Worm (Caenorhabditis elegans) whole organism, L1 larva: ENCODE measurements around the gene xpo-1.

Source experiments
- C04F5.9 ChIP-seq: sonication (generic microtip); optimal IDR thresholded peaks from 2 replicates; lab custom pipeline; 2016; ENCODE audit warnings: missing genetic modification characterization, missing compliant biosample characterization
- C16A3.4 ChIP-seq: fragments of 150-350 bp; optimal IDR thresholded peaks from 2 replicates; lab custom pipeline; 2014; ENCODE audit warnings: missing biosample characterization, missing genetic modification characterization
- F16B12.6 ChIP-seq: fragments of 150-350 bp; optimal IDR thresholded peaks from 2 replicates; lab custom pipeline; 2014; ENCODE audit warnings: missing biosample characterization, missing genetic modification characterization
- Y116A8C.19 ChIP-seq: sonication (generic microtip); optimal IDR thresholded peaks from 2 replicates; lab custom pipeline; 2016; ENCODE audit warnings: missing compliant biosample characterization, missing genetic modification characterization, borderline replicate concordance
- aha-1 ChIP-seq: fragments of 150-350 bp; optimal IDR thresholded peaks from 2 replicates; lab custom pipeline; 2014; ENCODE audit warnings: missing biosample characterization, missing genetic modification characterization
- alr-1 ChIP-seq: fragments of 200-800 bp; sonication (Bioruptor generic); optimal IDR thresholded peaks from 2 replicates; lab custom pipeline; 2018; ENCODE audit warnings: borderline replicate concordance, mild to moderate bottlenecking, missing genetic modification characterization, missing compliant biosample characterization
- aly-2 ChIP-seq: fragments of 150-350 bp; optimal IDR thresholded peaks from 2 replicates; lab custom pipeline; 2014; ENCODE audit warnings: missing biosample characterization, missing genetic modification characterization
- ama-1 ChIP-seq: fragments of 150-350 bp; optimal IDR thresholded peaks from 2 replicates; lab custom pipeline; 2014
- blmp-1 ChIP-seq: fragments of 150-350 bp; optimal IDR thresholded peaks from 2 replicates; lab custom pipeline; 2014; ENCODE audit warnings: missing biosample characterization, missing genetic modification characterization
- ceh-63 ChIP-seq: fragments of 200-800 bp; sonication (Bioruptor generic); optimal IDR thresholded peaks from 2 replicates; lab custom pipeline; 2018; ENCODE audit warnings: mild to moderate bottlenecking, missing genetic modification characterization, missing compliant biosample characterization
- ceh-88 ChIP-seq: fragments of 200-800 bp; sonication (Bioruptor generic); IDR thresholded peaks from 2 replicates; pipeline ENCODE4 v1.3.6; 2022; ENCODE audit warnings: missing genetic modification characterization, missing compliant biosample characterization
- ces-1 ChIP-seq: fragments of 150-350 bp; optimal IDR thresholded peaks from 2 replicates; lab custom pipeline; 2014; ENCODE audit warnings: missing biosample characterization, missing genetic modification reagents, missing genetic modification characterization
- dpl-1 ChIP-seq, 3 experiments: fragments of 150-350 bp in 2 of 3; sonication (generic microtip) in 1 of 3; optimal IDR thresholded peaks; 2 replicates each; lab custom pipeline; 2014 to 2017; ENCODE audit warnings: missing biosample characterization in 3 of 3, missing genetic modification characterization in 3 of 3, missing genetic modification reagents in 3 of 3
- efl-3 ChIP-seq: fragments of 200-800 bp; sonication (Bioruptor generic); optimal IDR thresholded peaks from 2 replicates; lab custom pipeline; 2018; ENCODE audit warnings: mild to moderate bottlenecking, missing genetic modification characterization, missing compliant biosample characterization
- egl-13 ChIP-seq: sonication (generic microtip); optimal IDR thresholded peaks from 2 replicates; lab custom pipeline; 2016; ENCODE audit warnings: missing genotype, missing genetic modification reagents, missing genetic modification characterization, missing compliant biosample characterization
- ets-5 ChIP-seq: fragments of 200-800 bp; sonication (Bioruptor generic); IDR thresholded peaks from 2 replicates; pipeline ENCODE4 v1.3.6; 2022; ENCODE audit warnings: missing genetic modification characterization, missing compliant biosample characterization
- fkh-4 ChIP-seq: sonication (generic microtip); optimal IDR thresholded peaks from 2 replicates; lab custom pipeline; 2016; ENCODE audit warnings: missing compliant biosample characterization, missing genetic modification characterization, borderline replicate concordance
- grh-1 ChIP-seq: fragments of 200-800 bp; sonication (Bioruptor generic); IDR thresholded peaks from 2 replicates; pipeline ENCODE4 v1.3.6; 2022; ENCODE audit warnings: missing genetic modification reagents, missing genetic modification characterization, missing compliant biosample characterization
- hlh-17 ChIP-seq: fragments of 200-800 bp; sonication (Bioruptor generic); optimal IDR thresholded peaks from 2 replicates; lab custom pipeline; 2018; ENCODE audit warnings: missing genetic modification characterization, mild to moderate bottlenecking, missing compliant biosample characterization, moderate library complexity, borderline replicate concordance
- hpl-2 ChIP-seq: fragments of 150-350 bp; optimal IDR thresholded peaks from 2 replicates; lab custom pipeline; 2014; ENCODE audit warnings: missing biosample characterization, missing genetic modification reagents, missing genetic modification characterization
- isw-1 ChIP-seq: fragments of 200-800 bp; sonication (Bioruptor generic); IDR thresholded peaks from 2 replicates; pipeline ENCODE4 v1.3.6; 2022; ENCODE audit warnings: missing genetic modification characterization, missing compliant biosample characterization
- jun-1 ChIP-seq: fragments of 150-350 bp; optimal IDR thresholded peaks from 2 replicates; lab custom pipeline; 2014; ENCODE audit warnings: missing biosample characterization, missing genetic modification reagents, missing genetic modification characterization
- lin-13 ChIP-seq: fragments of 150-350 bp; optimal IDR thresholded peaks from 2 replicates; lab custom pipeline; 2014; ENCODE audit warnings: missing biosample characterization, missing genetic modification reagents, missing genetic modification characterization
- lin-14 ChIP-seq: fragments of 200-800 bp; sonication (Bioruptor generic); optimal IDR thresholded peaks from 2 replicates; lab custom pipeline; 2018; ENCODE audit warnings: mild to moderate bottlenecking, missing genetic modification characterization, moderate library complexity, missing compliant biosample characterization
- lin-35 ChIP-seq, 2 experiments: fragments of 150-350 bp; optimal IDR thresholded peaks; 2 replicates each; lab custom pipeline; 2014; ENCODE audit warnings: missing biosample characterization in 2 of 2, missing genetic modification characterization in 2 of 2, missing genetic modification reagents in 2 of 2
- lin-39 ChIP-seq: fragments of 150-350 bp; optimal IDR thresholded peaks from 2 replicates; lab custom pipeline; 2014; ENCODE audit warnings: missing biosample characterization, missing genetic modification reagents, missing genetic modification characterization
- lir-3 ChIP-seq: sonication (generic microtip); optimal IDR thresholded peaks from 2 replicates; lab custom pipeline; 2016; ENCODE audit warnings: mild to moderate bottlenecking, missing genetic modification characterization, moderate library complexity, missing compliant biosample characterization; ENCODE audit not compliant: poor library complexity
- lsy-2 ChIP-seq, 2 experiments: fragments of 150-350 bp; optimal IDR thresholded peaks; 2 replicates each; lab custom pipeline; 2014; ENCODE audit warnings: missing biosample characterization in 2 of 2, missing genetic modification characterization in 2 of 2
- mab-9 ChIP-seq: fragments of 200-800 bp; sonication (Bioruptor generic); IDR thresholded peaks from 2 replicates; pipeline ENCODE4 v1.3.6; 2022; ENCODE audit warnings: missing genetic modification reagents, missing genetic modification characterization, missing compliant biosample characterization
- mdl-1 ChIP-seq, 2 experiments: fragments of 150-350 bp; optimal IDR thresholded peaks; 2 replicates each; lab custom pipeline; 2014 to 2017; ENCODE audit warnings: missing biosample characterization in 2 of 2, missing genetic modification characterization in 2 of 2, inconsistent platforms in 1 of 2
- mef-2 ChIP-seq: fragments of 150-350 bp; optimal IDR thresholded peaks from 2 replicates; lab custom pipeline; 2014; ENCODE audit warnings: missing biosample characterization, missing genetic modification characterization
- mep-1 ChIP-seq: fragments of 150-350 bp; optimal IDR thresholded peaks from 2 replicates; lab custom pipeline; 2014; ENCODE audit warnings: missing biosample characterization, missing genetic modification characterization
- nhr-11 ChIP-seq: fragments of 150-350 bp; optimal IDR thresholded peaks from 2 replicates; lab custom pipeline; 2014; ENCODE audit warnings: missing biosample characterization, missing genetic modification characterization
- nhr-12 ChIP-seq: sonication (generic microtip); optimal IDR thresholded peaks from 2 replicates; lab custom pipeline; 2017; ENCODE audit warnings: missing biosample characterization, missing genetic modification characterization
- nhr-19 ChIP-seq: fragments of 200-800 bp; sonication (Bioruptor generic); conservative IDR thresholded peaks from 2 replicates; pipeline ENCODE4 v1.3.6; 2022; ENCODE audit warnings: missing genetic modification characterization, missing compliant biosample characterization
- nhr-20 ChIP-seq: sonication (generic microtip); optimal IDR thresholded peaks from 2 replicates; lab custom pipeline; 2016; ENCODE audit warnings: mild to moderate bottlenecking, missing genetic modification characterization, missing compliant biosample characterization
- nhr-237 ChIP-seq: fragments of 150-350 bp; optimal IDR thresholded peaks from 2 replicates; lab custom pipeline; 2014; ENCODE audit warnings: missing biosample characterization, missing genetic modification characterization
- nhr-71 ChIP-seq: sonication (generic microtip); optimal IDR thresholded peaks from 2 replicates; lab custom pipeline; 2016; ENCODE audit warnings: mild to moderate bottlenecking, missing genetic modification characterization, moderate library complexity, missing compliant biosample characterization
- nhr-77 ChIP-seq: fragments of 150-350 bp; optimal IDR thresholded peaks from 2 replicates; lab custom pipeline; 2014; ENCODE audit warnings: missing biosample characterization, missing genetic modification characterization
- nhr-85 ChIP-seq: sonication (generic microtip); peaks from one replicate; lab custom pipeline; 2016; ENCODE audit warnings: missing genetic modification characterization, inconsistent platforms, missing compliant biosample characterization
- nhr-90 ChIP-seq: sonication (generic microtip); optimal IDR thresholded peaks from 2 replicates; lab custom pipeline; 2016; ENCODE audit warnings: mild to moderate bottlenecking, missing genetic modification characterization, missing compliant biosample characterization; ENCODE audit not compliant: poor library complexity
- pqm-1 ChIP-seq: sonication (generic microtip); optimal IDR thresholded peaks from 3 replicates; lab custom pipeline; 2017; ENCODE audit warnings: missing biosample characterization, missing genetic modification characterization
- rnt-1 ChIP-seq: sonication (generic microtip); optimal IDR thresholded peaks from 2 replicates; lab custom pipeline; 2016; ENCODE audit warnings: mild to moderate bottlenecking, missing genetic modification characterization, moderate library complexity, missing compliant biosample characterization
- snpc-4 ChIP-seq: fragments of 150-350 bp; optimal IDR thresholded peaks from 2 replicates; lab custom pipeline; 2014; ENCODE audit warnings: missing biosample characterization, missing genetic modification characterization
- snu-23 ChIP-seq: sonication (generic microtip); optimal IDR thresholded peaks from 2 replicates; lab custom pipeline; 2016; ENCODE audit warnings: missing genetic modification characterization, missing compliant biosample characterization
- sptf-1 ChIP-seq: fragments of 150-350 bp; optimal IDR thresholded peaks from 2 replicates; lab custom pipeline; 2014; ENCODE audit warnings: missing biosample characterization, missing genetic modification characterization
- swsn-7 ChIP-seq: sonication (generic microtip); optimal IDR thresholded peaks from 2 replicates; lab custom pipeline; 2016; ENCODE audit warnings: missing genetic modification characterization, missing compliant biosample characterization
- tbx-2 ChIP-seq: sonication (generic microtip); optimal IDR thresholded peaks from 2 replicates; lab custom pipeline; 2016; ENCODE audit warnings: missing genetic modification characterization, missing compliant biosample characterization
- unc-30 ChIP-seq: sonication (generic microtip); optimal IDR thresholded peaks from 2 replicates; lab custom pipeline; 2017; ENCODE audit warnings: missing biosample characterization, missing genetic modification characterization
- unc-86 ChIP-seq: sonication (generic microtip); optimal IDR thresholded peaks from 2 replicates; lab custom pipeline; 2016; ENCODE audit warnings: missing genetic modification characterization, missing compliant biosample characterization
- unc-98 ChIP-seq: fragments of 200-800 bp; sonication (Bioruptor generic); IDR thresholded peaks from 2 replicates; pipeline ENCODE4 v1.3.6; 2022; ENCODE audit warnings: missing genetic modification characterization, missing compliant biosample characterization
- vab-15 ChIP-seq: sonication (generic microtip); optimal IDR thresholded peaks from 2 replicates; lab custom pipeline; 2017; ENCODE audit warnings: missing genotype, mild to moderate bottlenecking, missing genetic modification characterization, missing compliant biosample characterization
- zag-1 ChIP-seq: fragments of 150-350 bp; optimal IDR thresholded peaks from 2 replicates; lab custom pipeline; 2014; ENCODE audit warnings: missing biosample characterization, missing genetic modification characterization
- ztf-11 ChIP-seq, 2 experiments: sonication (generic microtip); optimal IDR thresholded peaks; 2 replicates each; lab custom pipeline; 2016 to 2017; ENCODE audit warnings: missing genetic modification characterization in 2 of 2, missing biosample characterization in 1 of 2, missing compliant biosample characterization in 1 of 2

Gene xpo-1

DNA sequence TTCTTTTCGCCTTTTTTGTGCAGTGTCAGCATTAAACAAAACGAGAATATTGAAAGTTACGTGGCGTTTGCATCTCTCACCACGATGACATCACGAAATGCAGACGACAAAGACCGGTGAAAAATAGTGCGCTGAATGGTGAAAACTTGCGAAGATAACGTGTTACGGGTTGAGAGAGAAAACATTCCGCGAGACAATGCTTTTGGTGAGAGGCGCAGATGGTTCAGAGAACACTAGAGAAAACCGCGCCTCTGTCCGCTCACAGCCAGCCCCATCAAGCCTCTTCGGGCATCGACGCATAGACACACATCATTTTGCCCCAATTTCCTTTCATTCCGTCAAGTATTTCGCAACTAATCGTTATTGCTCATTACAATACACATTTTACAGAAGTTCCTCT lies 49.7 kb downstream of the xpo-1 start, which contains the start of the genes C37C3.9 and C37C3.18 (continued):
- TF ChIP-seq isw-1 (GFP tag; lab: Robert Waterston, UW) (peak; percentile 77), C16A3.4 (peak; percentile 82), lin-14 (GFP tag; lab: Kevin White, UChicago) (peak; percentile 92), nhr-237 (peak; percentile 61), snpc-4 (tag; lab: Kevin White, UChicago) (peak; percentile 60), ceh-88 (GFP tag; lab: Robert Waterston, UW) (peak; percentile 29; the same call in 1 of the 2 replicates), ceh-63 (GFP tag; lab: Kevin White, UChicago) (no peak), nhr-90 (tag; lab: Kevin White, UChicago) (peak; percentile 48), egl-13 (tag; lab: Kevin White, UChicago) (peak; percentile 5), nhr-85 (peak; percentile 89), nhr-20 (peak; percentile 80), tbx-2 (peak; percentile 78), F16B12.6 (tag; lab: Kevin White, UChicago) (peak; percentile 32), ets-5 (GFP tag; lab: Robert Waterston, UW) (no peak), nhr-19 (GFP tag; lab: Robert Waterston, UW) (peak; percentile 75), aly-2 (peak; percentile 38), mef-2 (no peak), grh-1 (GFP tag; lab: Robert Waterston, UW) (no peak), unc-86 (peak; percentile 77), ces-1 (no peak), blmp-1 (tag; lab: Kevin White, UChicago) (peak; percentile 77), vab-15 (tag; lab: Kevin White, UChicago) (no peak), efl-3 (GFP tag; lab: Kevin White, UChicago) (no peak), aha-1 (no peak), nhr-11 (peak; percentile 51), mep-1 (tag; lab: Kevin White, UChicago) (peak; percentile 78), mdl-1 (tag; optimal IDR thresholded peaks at IDR 0.05; lab: Kevin White, UChicago) (peak in 1 of 2 experiments; percentile 84), hpl-2 (GFP tag; lab: Kevin White, UChicago) (peak; percentile 84), lsy-2 (tag; optimal IDR thresholded peaks at IDR 0.05; lab: Kevin White, UChicago) (peak; percentile 72 to 88), ama-1 (lab: Kevin White, UChicago) (no peak), nhr-71 (tag; lab: Kevin White, UChicago) (peak; percentile 90), alr-1 (tag; lab: Kevin White, UChicago) (no peak), mab-9 (GFP tag; lab: Robert Waterston, UW) (peak; percentile 27; the same call in 1 of the 2 replicates), dpl-1 (GFP tag; optimal IDR thresholded peaks at IDR 0.05; lab: Kevin White, UChicago) (peak; percentile 52 to 60 (median 52)), lin-13 (GFP tag; lab: Kevin White, UChicago) (peak; percentile 76), rnt-1 (tag; lab: Kevin White, UChicago) (peak; percentile 81), unc-98 (GFP tag; lab: Robert Waterston, UW) (no peak), zag-1 (peak; percentile 39), pqm-1 (no peak), lin-39 (no peak), swsn-7 (peak; percentile 81), hlh-17 (GFP tag; lab: Kevin White, UChicago) (no peak), snu-23 (GFP tag; lab: Kevin White, UChicago) (peak; percentile 89), ztf-11 (tag; optimal IDR thresholded peaks at IDR 0.05; lab: Kevin White, UChicago) (no peak), unc-30 (tag; lab: Kevin White, UChicago) (no peak), lir-3 (tag; lab: Kevin White, UChicago) (no peak), nhr-77 (tag; lab: Kevin White, UChicago) (peak; percentile 85), fkh-4 (tag; lab: Kevin White, UChicago) (no peak), C04F5.9 (no peak), sptf-1 (no peak), Y116A8C.19 (no peak), nhr-12 (tag; lab: Kevin White, UChicago) (no peak), jun-1 (tag; lab: Kevin White, UChicago) (peak; percentile 83), lin-35 (GFP tag; optimal IDR thresholded peaks at IDR 0.05; lab: Kevin White, UChicago) (peak; percentile 74 to 82)
